Worm (Caenorhabditis elegans): Measurements from ENCODE around the gene ckb-1.

Gene ckb-1

DNA sequence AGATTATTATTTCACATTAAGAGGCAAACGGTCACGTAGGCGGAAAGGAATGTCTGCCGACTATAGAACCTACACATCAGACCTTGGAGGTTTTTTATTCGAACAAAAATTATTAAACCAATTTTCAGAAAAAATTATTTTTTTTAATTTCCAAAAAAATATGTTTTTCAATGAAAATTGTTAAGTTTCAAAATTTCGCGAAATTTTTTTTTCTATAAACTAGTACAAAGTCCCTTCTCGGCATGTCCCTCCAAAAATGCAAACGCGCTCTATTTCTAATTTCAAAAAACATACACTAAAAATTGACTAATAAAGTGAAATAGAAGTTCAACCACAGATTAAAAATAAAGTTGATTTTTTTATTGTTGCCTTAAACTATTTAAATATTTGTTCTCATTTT is at the start of gene ckb-1:
Gene ckb-1 (plus strand): TSS at position 301 of the 400 bp plus-strand sequence.
- no peak for TF ChIP-seq unc-62 (GFP tag; optimal IDR thresholded peaks at IDR 0.05)

- TF ChIP-seq unc-62 (GFP tag; optimal IDR thresholded peaks at IDR 0.05) = no peak
Measured at ce11 chrIII:4317065-4317752, 47.9 kb upstream of the ckb-1 start, which contains the start of gene tag-131. Gene tag-131, plus strand, starts transcription at chrIII:4317702.

ce11 chrIII:4320113-4320512 is 45.0 kb upstream of the ckb-1 start, which contains the start of gene H38K22.6:
Gene H38K22.6, plus strand, starts transcription at chrIII:4320413.
- no peak for TF ChIP-seq unc-62 (GFP tag; optimal IDR thresholded peaks at IDR 0.05)

- no peak for TF ChIP-seq unc-62 (GFP tag; optimal IDR thresholded peaks at IDR 0.05)
Measured at ce11 chrIII:4321399-4321798, 43.7 kb upstream of the ckb-1 start, which contains the start of gene H38K22.7. Gene H38K22.7, plus strand, starts transcription at chrIII:4321699.

DNA sequence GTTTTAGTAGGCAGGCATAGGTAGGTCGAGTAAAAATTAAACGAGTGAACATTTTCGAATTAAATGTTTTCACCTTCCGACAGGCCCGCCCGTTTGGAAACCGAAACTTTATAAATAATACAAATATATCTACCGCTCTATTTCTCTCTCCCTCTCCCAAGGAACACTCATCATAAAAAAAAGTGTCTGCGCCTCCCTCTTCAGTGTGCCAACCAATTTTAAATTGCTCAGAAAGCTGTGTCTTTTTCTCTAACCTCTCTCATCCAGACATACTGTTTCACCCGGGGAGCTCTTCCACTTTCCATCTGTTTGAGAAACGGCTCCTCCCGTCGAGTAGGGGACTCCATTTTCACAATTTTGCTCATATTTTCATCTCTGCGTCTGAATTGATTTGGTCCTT is 42.0 kb upstream of the ckb-1 start:
- TF ChIP-seq unc-62 (GFP tag; optimal IDR thresholded peaks at IDR 0.05) = no peak

DNA sequence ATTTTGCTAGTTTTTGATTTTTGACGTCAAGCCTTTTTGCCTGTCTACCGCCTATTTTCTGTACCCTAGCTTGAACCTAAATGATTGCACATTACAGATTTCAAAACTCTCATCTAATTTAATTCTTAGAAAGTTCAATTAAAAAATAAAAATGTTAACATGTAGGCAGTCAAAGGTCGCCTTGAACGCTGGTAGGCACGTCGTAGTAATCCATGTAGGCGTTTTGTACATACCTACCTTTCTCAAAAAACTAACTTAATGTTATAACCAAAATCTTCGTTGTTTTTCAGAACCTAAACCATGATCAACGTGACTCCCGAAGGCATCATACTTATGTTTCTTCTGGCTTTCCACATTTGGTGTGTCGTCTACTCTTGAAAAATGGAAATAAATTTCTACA is 41.2 kb upstream of the ckb-1 start, which contains the start of gene H38K22.9:
Gene H38K22.9 (plus strand): TSS at position 301 of the 400 bp plus-strand sequence.
- TF ChIP-seq unc-62 (GFP tag; optimal IDR thresholded peaks at IDR 0.05) = no peak

- no peak for TF ChIP-seq unc-62 (GFP tag; optimal IDR thresholded peaks at IDR 0.05)
Measured at ce11 chrIII:4328208-4328987, 36.7 kb upstream of the ckb-1 start.

DNA sequence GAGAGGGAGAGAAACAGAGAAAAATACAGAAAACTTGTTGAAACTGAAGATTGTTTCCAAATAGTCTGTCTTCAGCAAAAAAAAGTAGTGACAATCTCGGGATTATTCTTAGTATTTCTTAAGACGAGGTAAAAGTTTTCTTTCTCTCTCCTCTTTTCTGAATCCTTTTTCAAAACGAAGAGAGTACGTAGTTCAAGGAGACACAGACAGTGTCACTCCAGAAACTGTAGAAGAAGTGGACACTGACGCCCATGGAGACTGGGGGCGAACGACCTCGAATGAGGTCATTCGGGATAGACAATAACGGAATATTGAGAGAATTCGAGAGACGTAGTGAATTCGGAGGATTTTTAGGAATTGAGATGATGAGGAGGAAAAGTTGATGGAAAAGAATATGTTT is 34.1 kb upstream of the ckb-1 start, which contains the start of gene gly-6:
Gene gly-6 (minus strand): TSS at position 245 of the 400 bp plus-strand sequence.
- TF ChIP-seq unc-62 (GFP tag; optimal IDR thresholded peaks at IDR 0.05) = no peak

ce11 chrIII:4332543-4333042 is 32.5 kb upstream of the ckb-1 start, which contains the start of gene cdk-12:
Gene cdk-12, plus strand, starts transcription at chrIII:4332992.
- no peak for TF ChIP-seq unc-62 (GFP tag; optimal IDR thresholded peaks at IDR 0.05)

ce11 chrIII:4335614-4336013 is 29.5 kb upstream of the ckb-1 start:
- no peak for TF ChIP-seq unc-62 (GFP tag; optimal IDR thresholded peaks at IDR 0.05)

- no peak for TF ChIP-seq unc-62 (GFP tag; optimal IDR thresholded peaks at IDR 0.05)
Measured at ce11 chrIII:4343070-4343469, 22.0 kb upstream of the ckb-1 start, which contains the start of the genes B0285.3 and lcmt-1. Gene B0285.3, minus strand, starts transcription at chrIII:4343336. Gene lcmt-1, plus strand, starts transcription at chrIII:4343446.

DNA sequence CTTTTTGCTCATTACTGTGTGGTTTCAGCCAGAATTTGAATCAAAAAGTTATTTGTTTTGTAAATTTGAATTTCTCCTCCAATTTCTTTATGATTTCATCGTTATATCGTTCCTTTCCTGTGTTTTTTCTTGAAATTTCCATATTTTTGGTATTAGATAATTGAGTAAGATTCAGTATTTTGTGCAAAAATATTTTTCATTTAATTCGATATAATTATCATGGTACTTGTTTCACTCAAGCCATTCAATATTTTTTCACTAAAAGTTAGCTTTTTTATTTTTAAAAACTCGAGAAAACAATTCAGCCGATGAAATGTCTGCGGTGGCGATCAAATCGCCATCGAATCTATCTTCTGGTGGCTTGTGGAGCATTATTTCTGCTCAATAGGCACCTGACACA is 20.0 kb upstream of the ckb-1 start, which contains the start of gene hse-5:
Gene hse-5 (plus strand): TSS at position 301 of the 400 bp plus-strand sequence.
- TF ChIP-seq unc-62 (GFP tag; optimal IDR thresholded peaks at IDR 0.05) = no peak

DNA sequence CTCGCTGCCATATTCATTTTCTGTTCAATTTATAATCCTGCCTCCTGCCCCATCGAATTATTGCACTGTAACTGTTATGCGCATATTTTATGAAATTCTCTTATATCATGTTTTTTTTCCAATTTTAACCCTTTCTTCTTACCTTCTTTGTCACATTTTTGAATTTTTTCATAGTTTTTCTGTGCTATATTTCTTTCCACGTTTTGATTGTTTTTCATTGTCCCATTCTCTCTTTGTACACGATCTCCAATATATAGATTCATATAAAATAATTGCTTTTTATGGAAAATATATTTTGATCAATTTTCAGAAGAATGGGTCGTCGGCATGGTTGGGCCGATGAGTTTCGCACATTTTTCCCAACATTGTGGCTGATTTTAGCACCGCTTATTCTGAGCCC is 15.3 kb upstream of the ckb-1 start, which contains the start of gene B0285.6:
Gene B0285.6 (plus strand): TSS at position 301 of the 400 bp plus-strand sequence.
- TF ChIP-seq unc-62 (GFP tag; optimal IDR thresholded peaks at IDR 0.05) = no peak

DNA sequence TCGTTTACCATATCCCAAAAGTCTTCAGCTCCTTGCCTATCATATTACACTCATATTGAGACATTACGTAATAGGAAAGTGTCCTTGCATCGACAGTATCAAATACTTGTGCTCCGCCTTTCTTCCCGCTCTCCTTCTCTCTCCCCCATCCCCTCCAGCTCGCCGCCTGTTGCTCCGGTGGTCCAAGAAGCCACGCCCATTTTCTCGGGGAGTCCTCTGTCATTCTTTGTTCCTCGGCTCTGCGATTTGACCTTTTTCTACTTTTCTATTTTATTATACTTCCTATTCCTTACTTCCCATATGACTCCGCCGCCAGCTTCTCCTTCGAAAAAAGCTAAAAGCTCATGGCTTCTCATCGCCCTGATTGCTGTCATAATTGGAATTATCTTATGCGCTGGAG is 8.7 kb upstream of the ckb-1 start, which contains the start of gene mnp-1:
Gene mnp-1 (plus strand): TSS at position 211 of the 400 bp plus-strand sequence.
- TF ChIP-seq unc-62 (GFP tag; optimal IDR thresholded peaks at IDR 0.05) = no peak

- no peak for TF ChIP-seq unc-62 (GFP tag; optimal IDR thresholded peaks at IDR 0.05)
Measured at ce11 chrIII:4357438-4357837, 7.6 kb upstream of the ckb-1 start.

ce11 chrIII:4358345-4358744 is 6.7 kb upstream of the ckb-1 start:
- TF ChIP-seq unc-62 (GFP tag; optimal IDR thresholded peaks at IDR 0.05) = no peak
